Fruit fly (Drosophila melanogaster) whole organism, embryonic: Measurements from ENCODE around the gene SelT.

ENCODE experiments used
- CG10147 ChIP-seq: fragments of 200-800 bp; sonication (Bioruptor generic); optimal IDR thresholded peaks from 2 replicates; lab custom pipeline; 2019; ENCODE audit warnings: missing biosample characterization, mild to moderate bottlenecking, missing genetic modification characterization, moderate library complexity
- CG10267 ChIP-seq: fragments of 200-800 bp; sonication (Bioruptor generic); optimal IDR thresholded peaks from 2 replicates; lab custom pipeline; 2018; ENCODE audit warnings: missing biosample characterization, mild to moderate bottlenecking, missing genetic modification characterization, moderate library complexity
- CG10543 ChIP-seq: fragments of 200-800 bp; sonication (Bioruptor generic); optimal IDR thresholded peaks from 3 replicates; lab custom pipeline; 2017; ENCODE audit warnings: missing biosample characterization, mild to moderate bottlenecking, missing genetic modification characterization, moderate library complexity
- CG11093 ChIP-seq: fragments of 200-800 bp; sonication (Bioruptor generic); IDR thresholded peaks from 3 replicates; pipeline ENCODE4 v1.3.6; 2022; ENCODE audit warnings: missing biosample characterization, missing genetic modification characterization
- CG12299 ChIP-seq: fragments of 200-800 bp; sonication (Bioruptor generic); optimal IDR thresholded peaks from 2 replicates; lab custom pipeline; 2018; ENCODE audit warnings: missing biosample characterization, mild to moderate bottlenecking, missing genetic modification characterization
- CG13287 ChIP-seq: fragments of 200-800 bp; sonication (Bioruptor generic); IDR thresholded peaks from 2 replicates; pipeline ENCODE4 v1.3.6; 2022; ENCODE audit warnings: missing biosample characterization, missing genetic modification characterization; ENCODE audit not compliant: partially characterized antibody
- CG14050 ChIP-seq: fragments of 200-800 bp; sonication (Bioruptor generic); IDR thresholded peaks from 3 replicates; pipeline ENCODE4 v1.3.6; 2022; ENCODE audit warnings: missing biosample characterization, missing genetic modification characterization
- CG15601 ChIP-seq: fragments of 200-800 bp; sonication (Bioruptor generic); optimal IDR thresholded peaks from 3 replicates; lab custom pipeline; 2019; ENCODE audit warnings: missing biosample characterization, mild to moderate bottlenecking, missing genetic modification characterization, moderate library complexity
- CG16813 ChIP-seq: fragments of 200-800 bp; sonication (Bioruptor generic); IDR thresholded peaks from 3 replicates; pipeline ENCODE4 v1.3.6; 2022; ENCODE audit warnings: missing biosample characterization, missing genetic modification characterization; ENCODE audit not compliant: partially characterized antibody
- CG3838 ChIP-seq: fragments of 200-800 bp; sonication (Bioruptor generic); optimal IDR thresholded peaks from 3 replicates; lab custom pipeline; 2016; ENCODE audit warnings: missing biosample characterization, missing genetic modification characterization
- CG4424 ChIP-seq: fragments of 200-800 bp; sonication (Bioruptor generic); optimal IDR thresholded peaks from 3 replicates; lab custom pipeline; 2016; ENCODE audit warnings: missing biosample characterization, missing genetic modification characterization
- CG4730 ChIP-seq: fragments of 200-800 bp; sonication (Bioruptor generic); IDR thresholded peaks from 2 replicates; pipeline ENCODE4 v1.3.6; 2022; ENCODE audit warnings: missing biosample characterization, missing genetic modification characterization
- CG5180 ChIP-seq: fragments of 200-800 bp; sonication (Bioruptor generic); optimal IDR thresholded peaks from 3 replicates; lab custom pipeline; 2017; ENCODE audit warnings: missing biosample characterization, missing genetic modification characterization, mild to moderate bottlenecking, moderate library complexity, missing genetic modification reagents
- CG6791 ChIP-seq: fragments of 200-800 bp; sonication (Bioruptor generic); IDR thresholded peaks from 3 replicates; pipeline ENCODE4 v1.3.6; 2022; ENCODE audit warnings: missing biosample characterization, missing genetic modification characterization; ENCODE audit not compliant: partially characterized antibody
- CG8290 ChIP-seq, 3 experiments: fragments of 200-800 bp; sonication (Bioruptor generic); optimal IDR thresholded peaks; 2 replicates each; lab custom pipeline; 2016 to 2019; ENCODE audit warnings: missing biosample characterization in 3 of 3, missing genetic modification characterization in 3 of 3, mild to moderate bottlenecking in 2 of 3, moderate library complexity in 1 of 3
- CG8359 ChIP-seq: fragments of 200-800 bp; sonication (Bioruptor generic); optimal IDR thresholded peaks from 2 replicates; lab custom pipeline; 2017; ENCODE audit warnings: missing biosample characterization, mild to moderate bottlenecking, missing genetic modification characterization, borderline replicate concordance
- CG8388 ChIP-seq: fragments of 200-800 bp; sonication (Bioruptor generic); optimal IDR thresholded peaks from 2 replicates; lab custom pipeline; 2019; ENCODE audit warnings: missing biosample characterization, mild to moderate bottlenecking, missing genetic modification characterization, moderate library complexity
- CG9727 ChIP-seq: fragments of 200-800 bp; sonication (Bioruptor generic); optimal IDR thresholded peaks from 3 replicates; lab custom pipeline; 2017; ENCODE audit warnings: missing biosample characterization, mild to moderate bottlenecking, missing genetic modification characterization
- CrebB ChIP-seq: fragments of 200-800 bp; sonication (Bioruptor generic); optimal IDR thresholded peaks from 3 replicates; lab custom pipeline; 2018; ENCODE audit warnings: missing biosample characterization, mild to moderate bottlenecking, missing genetic modification characterization
- Ets65A ChIP-seq: fragments of 200-800 bp; sonication (Bioruptor generic); peaks from one replicate; lab custom pipeline; 2016; ENCODE audit warnings: missing biosample characterization, missing genetic modification characterization
- GATAe ChIP-seq: fragments of 200-800 bp; sonication (Bioruptor generic); conservative IDR thresholded peaks from 2 replicates; pipeline ENCODE4 v1.3.6; 2022; ENCODE audit warnings: missing biosample characterization, missing genetic modification characterization
- MESR4 ChIP-seq: fragments of 200-800 bp; sonication (Bioruptor generic); optimal IDR thresholded peaks from 2 replicates; lab custom pipeline; 2018; ENCODE audit warnings: missing biosample characterization, mild to moderate bottlenecking, missing genetic modification characterization, moderate library complexity
- Mrtf ChIP-seq: fragments of 200-800 bp; sonication (Bioruptor generic); IDR thresholded peaks from 3 replicates; pipeline ENCODE4 v1.3.6; 2022; ENCODE audit warnings: missing biosample characterization, missing genetic modification characterization
- abd-A ChIP-seq: fragments of 200-800 bp; sonication (Bioruptor generic); optimal IDR thresholded peaks from 3 replicates; lab custom pipeline; 2019; ENCODE audit warnings: missing biosample characterization, mild to moderate bottlenecking, missing genetic modification characterization, moderate library complexity
- ase ChIP-seq: fragments of 200-800 bp; sonication (Bioruptor generic); IDR thresholded peaks from 3 replicates; pipeline ENCODE4 v1.3.6; 2022; ENCODE audit warnings: missing biosample characterization, missing genetic modification characterization
- bbx ChIP-seq: fragments of 200-800 bp; sonication (Bioruptor generic); IDR thresholded peaks from 2 replicates; pipeline ENCODE4 v1.3.6; 2022; ENCODE audit warnings: missing biosample characterization, missing genetic modification characterization; ENCODE audit not compliant: partially characterized antibody
- cad ChIP-seq: fragments of >200 bp; optimal IDR thresholded peaks from 2 replicates; lab custom pipeline; 2017; ENCODE audit warnings: missing biosample characterization, missing genetic modification characterization
- chinmo ChIP-seq: fragments of 200-800 bp; sonication (Bioruptor generic); IDR thresholded peaks from 4 replicates; pipeline ENCODE4 v1.3.6; 2022; ENCODE audit warnings: missing biosample characterization, missing genetic modification characterization; ENCODE audit not compliant: partially characterized antibody
- ci ChIP-seq: fragments of 200-800 bp; sonication (Bioruptor generic); IDR thresholded peaks from 3 replicates; pipeline ENCODE4 v1.3.6; 2022; ENCODE audit warnings: missing biosample characterization, missing genetic modification characterization
- croc ChIP-seq: fragments of 200-800 bp; sonication (Bioruptor generic); conservative IDR thresholded peaks from 3 replicates; pipeline ENCODE4 v1.3.6; 2022; ENCODE audit warnings: missing biosample characterization, missing genetic modification characterization
- crol ChIP-seq: fragments of 200-800 bp; sonication (Bioruptor generic); IDR thresholded peaks from 2 replicates; pipeline ENCODE4 v1.3.6; 2022; ENCODE audit warnings: missing biosample characterization, missing genetic modification characterization
- danr ChIP-seq: fragments of 200-800 bp; sonication (Bioruptor generic); IDR thresholded peaks from 2 replicates; pipeline ENCODE4 v1.3.6; 2022; ENCODE audit warnings: missing biosample characterization, missing genetic modification characterization
- dmrt99B ChIP-seq: fragments of 200-800 bp; sonication (Bioruptor generic); optimal IDR thresholded peaks from 2 replicates; lab custom pipeline; 2018; ENCODE audit warnings: missing biosample characterization, mild to moderate bottlenecking, missing genetic modification characterization, moderate library complexity
- ems ChIP-seq: fragments of 200-800 bp; sonication (Bioruptor generic); optimal IDR thresholded peaks from 3 replicates; lab custom pipeline; 2016; ENCODE audit warnings: missing biosample characterization, missing genetic modification characterization
- en ChIP-seq: fragments of 200-800 bp; sonication (Bioruptor generic); optimal IDR thresholded peaks from 2 replicates; lab custom pipeline; 2016; ENCODE audit warnings: missing biosample characterization, missing genetic modification characterization
- gce ChIP-seq: fragments of 200-800 bp; sonication (Bioruptor generic); IDR thresholded peaks from 3 replicates; pipeline ENCODE4 v1.3.6; 2022; ENCODE audit warnings: missing biosample characterization, missing genetic modification characterization
- gcm ChIP-seq: fragments of 200-800 bp; sonication (Bioruptor generic); optimal IDR thresholded peaks from 2 replicates; lab custom pipeline; 2019; ENCODE audit warnings: missing biosample characterization, mild to moderate bottlenecking, missing genetic modification characterization, moderate library complexity
- gsb-n ChIP-seq: fragments of 200-800 bp; sonication (Bioruptor generic); optimal IDR thresholded peaks from 3 replicates; lab custom pipeline; 2018; ENCODE audit warnings: missing biosample characterization, mild to moderate bottlenecking, missing genetic modification characterization
- hkb ChIP-seq, 2 experiments: fragments of 200-800 bp in 1 of 2; fragments of >200 bp in 1 of 2; sonication (Bioruptor generic) in 1 of 2; IDR thresholded peaks in 1 of 2; optimal IDR thresholded peaks in 1 of 2; 2 replicates each; pipeline versions ENCODE4 v1.3.6 to Lab custom; 2017 to 2022; ENCODE audit warnings: missing biosample characterization in 1 of 2, missing genetic modification characterization in 1 of 2
- sens ChIP-seq: fragments of 200-800 bp; sonication (Bioruptor generic); peaks from one replicate; lab custom pipeline; 2016; ENCODE audit warnings: missing biosample characterization, missing genetic modification characterization
- toy ChIP-seq: fragments of 200-800 bp; sonication (Bioruptor generic); IDR thresholded peaks from 2 replicates; pipeline ENCODE4 v1.3.6; 2022; ENCODE audit warnings: missing biosample characterization, missing genetic modification characterization
- ttk ChIP-seq: fragments of 200-800 bp; sonication (Bioruptor generic); IDR thresholded peaks from 2 replicates; pipeline ENCODE4 v2.1.2; 2022; ENCODE audit warnings: missing biosample characterization, missing genetic modification characterization
- wek ChIP-seq: fragments of 200-800 bp; sonication (Bioruptor generic); optimal IDR thresholded peaks from 3 replicates; lab custom pipeline; 2018; ENCODE audit warnings: missing biosample characterization, mild to moderate bottlenecking, missing genetic modification characterization, moderate library complexity
- zf30C ChIP-seq: fragments of 200-800 bp; sonication (Bioruptor generic); optimal IDR thresholded peaks from 3 replicates; lab custom pipeline; 2018; ENCODE audit warnings: missing biosample characterization, mild to moderate bottlenecking, missing genetic modification characterization
- zfh2 ChIP-seq: fragments of 200-800 bp; sonication (Bioruptor generic); optimal IDR thresholded peaks from 2 replicates; lab custom pipeline; 2016; ENCODE audit warnings: missing biosample characterization, missing genetic modification characterization

The SelT gene

dm6 chr2L:5044892-5045619 lies 34.3 kb downstream of the SelT start (continued):
- TF ChIP-seq CG8388 (GFP tag; lab: Kevin White, UChicago) (peak; percentile 30), zfh2 (peak; percentile 15), dmrt99B (tag; lab: Kevin White, UChicago) (peak; percentile 77), GATAe (GFP tag; lab: Robert Waterston, UW) (no peak), CG9727 (GFP tag; lab: Kevin White, UChicago) (peak; percentile 60), CrebB (tag; lab: Kevin White, UChicago) (no peak), cad (GFP tag; lab: Kevin White, UChicago) (no peak), CG3838 (no peak), CG4730 (GFP tag; lab: Robert Waterston, UW) (0 out of 2 replicates have a peak, but pooled peaks have one; percentile 14), hkb (optimal IDR thresholded peaks at IDR 0.05; lab: Kevin White, UChicago) (no peak), hkb (GFP tag; IDR thresholded peaks at IDR 0.05; lab: Robert Waterston, UW) (peak; percentile 55), gce (peak; percentile 77; the same call in 2 of the 3 replicates), crol (GFP tag; lab: Robert Waterston, UW) (no peak), CG13287 (no peak), abd-A (tag; lab: Kevin White, UChicago) (no peak), danr (GFP tag; lab: Robert Waterston, UW) (peak; percentile 11; the same call in 1 of the 2 replicates), CG6791 (GFP tag; lab: Robert Waterston, UW) (no peak), CG8359 (GFP tag; lab: Kevin White, UChicago) (peak; percentile 52), CG16813 (GFP tag; lab: Robert Waterston, UW) (no peak)

DNA sequence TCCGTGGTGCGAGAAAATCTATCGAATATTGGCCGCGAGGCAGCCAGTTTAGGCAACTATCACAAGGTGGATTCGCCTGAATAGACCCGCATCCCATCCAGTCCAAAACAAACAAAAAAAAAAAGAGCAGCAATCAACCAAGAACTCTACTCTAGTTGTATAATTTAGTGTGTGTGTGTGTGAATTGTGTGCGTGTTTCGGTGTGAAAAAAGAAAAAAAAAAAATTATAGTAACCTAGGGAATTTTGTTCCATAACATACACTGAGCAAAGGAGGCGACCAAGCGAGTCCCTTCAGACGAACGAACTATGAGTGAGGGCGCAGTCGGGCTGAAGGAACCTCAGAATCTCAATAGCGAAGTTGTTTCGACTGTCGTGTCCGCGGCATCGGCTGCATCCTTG lies 35.5 kb downstream of the SelT start:
- TF ChIP-seq CG14050 (GFP tag; lab: Robert Waterston, UW) (no peak), Ets65A (GFP tag; lab: Kevin White, UChicago) (peak; percentile 93), CG10267 (tag; lab: Kevin White, UChicago) (no peak), CG8290 (GFP tag; optimal IDR thresholded peaks at IDR 0.05; lab: Kevin White, UChicago) (no peak), CG8290 (tag; optimal IDR thresholded peaks at IDR 0.05; lab: Kevin White, UChicago) (no peak), CG12299 (tag; lab: Kevin White, UChicago) (no peak), gcm (GFP tag; lab: Kevin White, UChicago) (peak; percentile 11)

DNA sequence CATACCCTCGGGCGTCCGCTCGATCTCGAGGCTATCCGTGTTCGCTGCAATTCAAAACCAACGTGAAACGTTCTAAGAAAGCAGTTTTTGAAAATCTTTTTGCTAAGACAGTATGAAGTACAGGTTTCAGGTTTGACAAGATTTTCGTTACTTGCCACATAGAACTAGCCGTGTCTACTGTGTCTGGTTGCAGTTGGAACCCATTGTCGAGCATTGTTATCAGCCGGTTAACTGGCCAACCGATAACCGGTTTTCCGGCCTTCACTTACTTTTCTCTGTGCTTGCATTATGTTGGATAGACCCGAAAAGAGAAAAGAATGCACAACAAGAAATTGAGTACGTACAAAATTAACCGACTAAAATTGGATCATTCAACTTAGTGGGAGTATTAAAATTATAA lies 39.3 kb downstream of the SelT start:
- TF ChIP-seq ase (GFP tag; lab: Robert Waterston, UW) (no peak), ttk (GFP tag; lab: Robert Waterston, UW) (peak; percentile 38; the same call in 1 of the 2 replicates), CG15601 (tag; lab: Kevin White, UChicago) (peak; percentile 29), en (GFP tag; lab: Kevin White, UChicago) (no peak), CG5180 (GFP tag; lab: Kevin White, UChicago) (peak; percentile 93), bbx (GFP tag; lab: Robert Waterston, UW) (0 out of 2 replicates have a peak, but pooled peaks have one; percentile 15), zf30C (peak; percentile 67), CG4424 (no peak)

- TF ChIP-seq sens (GFP tag; lab: Kevin White, UChicago) (peak; percentile 12), ci (GFP tag; lab: Robert Waterston, UW) (no peak), ems (GFP tag; lab: Kevin White, UChicago) (no peak), CG11093 (no peak), croc (GFP tag; lab: Robert Waterston, UW) (no peak), wek (GFP tag; lab: Kevin White, UChicago) (no peak), CG10543 (no peak), toy (no peak), MESR4 (GFP tag; lab: Kevin White, UChicago) (peak; percentile 47), chinmo (GFP tag; lab: Robert Waterston, UW) (peak; percentile 71; the same call in 1 of the 4 replicates), abd-A (tag; lab: Kevin White, UChicago) (peak; percentile 67), CG10147 (no peak), Mrtf (GFP tag; lab: Robert Waterston, UW) (no peak), gsb-n (tag; lab: Kevin White, UChicago) (no peak)
Observed at dm6 chr2L:5050825-5051224, 40.1 kb downstream of the SelT start, which contains the start of gene CG9121. Gene CG9121, minus strand, starts transcription at chr2L:5051062.
